Fruit fly (Drosophila melanogaster): ENCODE data around the gene CG42752.

DNA sequence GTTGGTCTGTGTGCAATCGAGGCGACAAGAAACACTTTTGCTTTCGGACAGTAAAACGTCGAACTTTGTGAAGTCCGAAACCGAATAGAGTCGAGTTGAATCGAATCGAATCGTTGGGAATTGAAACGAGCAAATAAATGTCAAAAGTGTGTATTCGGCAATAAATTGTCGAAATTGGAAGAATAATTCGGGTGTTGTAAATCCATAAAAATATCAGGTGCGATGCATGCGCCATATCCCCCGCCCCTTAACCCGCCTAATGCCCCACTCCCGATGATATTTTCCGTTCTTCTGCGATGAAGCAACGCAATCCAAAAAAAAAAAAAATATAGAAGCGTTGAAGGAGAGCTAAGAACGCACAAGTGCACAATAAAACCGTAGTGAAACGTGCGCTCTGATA lies 49.0 kb upstream of the CG42752 start:
- TF ChIP-seq ovo (GFP tag; optimal IDR thresholded peaks at IDR 0.05) (no peak), Hr96 (GFP tag; optimal IDR thresholded peaks at IDR 0.05) (no peak)
